Worm (Caenorhabditis elegans) whole organism, L4 larva: ENCODE data around the gene flp-16.

Experiments
- D1046.2 ChIP-seq: fragments of 200-800 bp; sonication (Bioruptor generic); IDR thresholded peaks from 2 replicates; pipeline ENCODE4 v1.3.6; 2022; ENCODE audit warnings: missing genetic modification characterization, missing compliant biosample characterization
- F10B5.3 ChIP-seq: sonication (generic microtip); optimal IDR thresholded peaks from 2 replicates; lab custom pipeline; 2016; ENCODE audit warnings: mild to moderate bottlenecking, missing genetic modification characterization, missing compliant biosample characterization
- T20F7.1 ChIP-seq: fragments of 200-800 bp; sonication (Bioruptor generic); optimal IDR thresholded peaks from 2 replicates; lab custom pipeline; 2018; ENCODE audit warnings: mild to moderate bottlenecking, missing genetic modification characterization, missing compliant biosample characterization
- Y105C5A.15 ChIP-seq: fragments of 200-800 bp; sonication (Bioruptor generic); IDR thresholded peaks from 2 replicates; pipeline ENCODE4 v1.3.6; 2022; ENCODE audit warnings: missing genetic modification characterization, missing compliant biosample characterization
- ZK546.5 ChIP-seq, 2 experiments: sonication (generic microtip); optimal IDR thresholded peaks; 2 replicates each; lab custom pipeline; 2017; ENCODE audit warnings: missing biosample characterization in 2 of 2, missing genetic modification characterization in 2 of 2
- aha-1 ChIP-seq: fragments of 150-350 bp; peaks from one replicate; lab custom pipeline; 2014; ENCODE audit warnings: missing biosample characterization, missing genetic modification characterization
- ceh-20 ChIP-seq: fragments of 200-800 bp; sonication (Bioruptor generic); IDR thresholded peaks from 2 replicates; pipeline ENCODE4 v1.3.6; 2022; ENCODE audit warnings: missing genetic modification reagents, missing genetic modification characterization, missing compliant biosample characterization
- ceh-28 ChIP-seq: fragments of 150-350 bp; optimal IDR thresholded peaks from 2 replicates; lab custom pipeline; 2014; ENCODE audit warnings: missing biosample characterization, missing genetic modification reagents, missing genetic modification characterization
- ceh-82 ChIP-seq: sonication (generic microtip); optimal IDR thresholded peaks from 2 replicates; lab custom pipeline; 2017; ENCODE audit warnings: missing biosample characterization, missing genetic modification characterization
- daf-19 ChIP-seq: fragments of 200-800 bp; sonication (Bioruptor generic); conservative IDR thresholded peaks from 2 replicates; pipeline ENCODE4 v1.3.6; 2022; ENCODE audit warnings: missing genetic modification characterization, missing compliant biosample characterization
- daf-8 ChIP-seq: fragments of 200-800 bp; sonication (Bioruptor generic); IDR thresholded peaks from 2 replicates; pipeline ENCODE4 v1.3.6; 2022; ENCODE audit warnings: missing genetic modification characterization, missing compliant biosample characterization
- dmd-6 ChIP-seq: fragments of 200-800 bp; sonication (Bioruptor generic); IDR thresholded peaks from 2 replicates; pipeline ENCODE4 v1.3.6; 2022; ENCODE audit warnings: missing genetic modification reagents, missing genetic modification characterization, missing compliant biosample characterization
- dmd-8 ChIP-seq: fragments of 200-800 bp; sonication (Bioruptor generic); IDR thresholded peaks from 2 replicates; pipeline ENCODE4 v1.3.6; 2022; ENCODE audit warnings: missing genetic modification characterization, missing compliant biosample characterization
- dpl-1 ChIP-seq: fragments of 150-350 bp; optimal IDR thresholded peaks from 2 replicates; lab custom pipeline; 2014; ENCODE audit warnings: missing biosample characterization, missing genetic modification reagents, missing genetic modification characterization
- egl-27 ChIP-seq: sonication (generic microtip); optimal IDR thresholded peaks from 3 replicates; lab custom pipeline; 2017; ENCODE audit warnings: missing biosample characterization, missing genetic modification reagents, missing genetic modification characterization
- gei-8 ChIP-seq: fragments of 200-800 bp; sonication (Bioruptor generic); optimal IDR thresholded peaks from 2 replicates; lab custom pipeline; 2018; ENCODE audit warnings: mild to moderate bottlenecking, missing genetic modification characterization, missing compliant biosample characterization
- hlh-11 ChIP-seq: fragments of 200-800 bp; sonication (Bioruptor generic); optimal IDR thresholded peaks from 2 replicates; lab custom pipeline; 2018; ENCODE audit warnings: mild to moderate bottlenecking, missing genetic modification characterization, missing compliant biosample characterization
- jun-1 ChIP-seq: fragments of 150-350 bp; optimal IDR thresholded peaks from 2 replicates; lab custom pipeline; 2014; ENCODE audit warnings: missing biosample characterization, missing genetic modification reagents, missing genetic modification characterization
- lin-13 ChIP-seq: fragments of 150-350 bp; optimal IDR thresholded peaks from 2 replicates; lab custom pipeline; 2014; ENCODE audit warnings: missing biosample characterization, missing genetic modification reagents, missing genetic modification characterization
- lin-29 ChIP-seq: fragments of 200-800 bp; sonication (Bioruptor generic); IDR thresholded peaks from 2 replicates; pipeline ENCODE4 v1.3.6; 2022; ENCODE audit warnings: missing genetic modification reagents, missing genetic modification characterization, missing compliant biosample characterization
- lin-39 ChIP-seq: fragments of 150-350 bp; optimal IDR thresholded peaks from 2 replicates; lab custom pipeline; 2014; ENCODE audit warnings: missing biosample characterization, missing genetic modification reagents, missing genetic modification characterization
- lir-3 ChIP-seq: sonication (generic microtip); optimal IDR thresholded peaks from 2 replicates; lab custom pipeline; 2016; ENCODE audit warnings: mild to moderate bottlenecking, missing genetic modification characterization, missing compliant biosample characterization
- lsy-2 ChIP-seq, 2 experiments: fragments of 150-350 bp in 1 of 2; sonication (generic microtip) in 1 of 2; optimal IDR thresholded peaks; 2 replicates each; lab custom pipeline; 2014 to 2017; ENCODE audit warnings: missing biosample characterization in 2 of 2, missing genetic modification characterization in 2 of 2
- mdt-29 ChIP-seq: fragments of 200-800 bp; sonication (Bioruptor generic); IDR thresholded peaks from 2 replicates; pipeline ENCODE4 v1.3.6; 2022; ENCODE audit warnings: missing genetic modification reagents, missing genetic modification characterization, missing compliant biosample characterization
- mep-1 ChIP-seq: fragments of 150-350 bp; sonication (generic microtip); optimal IDR thresholded peaks from 3 replicates; lab custom pipeline; 2014; ENCODE audit warnings: missing biosample characterization, missing genetic modification characterization
- nhr-10 ChIP-seq: fragments of 150-350 bp; optimal IDR thresholded peaks from 2 replicates; lab custom pipeline; 2014; ENCODE audit warnings: missing biosample characterization, missing genetic modification characterization
- nhr-11 ChIP-seq: fragments of 150-350 bp; optimal IDR thresholded peaks from 2 replicates; lab custom pipeline; 2014; ENCODE audit warnings: missing biosample characterization, missing genetic modification characterization
- nhr-237 ChIP-seq: sonication (generic microtip); optimal IDR thresholded peaks from 2 replicates; lab custom pipeline; 2017; ENCODE audit warnings: missing biosample characterization, missing genetic modification characterization
- nhr-28 ChIP-seq: fragments of 150-350 bp; optimal IDR thresholded peaks from 2 replicates; lab custom pipeline; 2014; ENCODE audit warnings: missing biosample characterization, missing genetic modification characterization
- nhr-48 ChIP-seq: sonication (generic microtip); optimal IDR thresholded peaks from 2 replicates; lab custom pipeline; 2016; ENCODE audit warnings: mild to moderate bottlenecking, missing genetic modification characterization, missing compliant biosample characterization
- nhr-6 ChIP-seq: fragments of 150-350 bp; optimal IDR thresholded peaks from 2 replicates; lab custom pipeline; 2014; ENCODE audit warnings: missing biosample characterization, missing genetic modification characterization
- pha-4 ChIP-seq, 2 experiments: fragments of 150-350 bp in 1 of 2; fragments of 200-800 bp in 1 of 2; sonication (Bioruptor generic) in 1 of 2; IDR thresholded peaks in 1 of 2; optimal IDR thresholded peaks in 1 of 2; 2 replicates each; pipeline versions ENCODE4 v1.3.6 to Lab custom; 2014 to 2022; ENCODE audit warnings: missing genetic modification characterization in 2 of 2, missing genetic modification reagents in 2 of 2, missing biosample characterization in 1 of 2, missing compliant biosample characterization in 1 of 2
- php-3 ChIP-seq: fragments of 200-800 bp; sonication (Bioruptor generic); IDR thresholded peaks from 2 replicates; pipeline ENCODE4 v1.3.6; 2022; ENCODE audit warnings: missing genetic modification reagents, missing genetic modification characterization, missing compliant biosample characterization
- pqm-1 ChIP-seq: sonication (generic microtip); optimal IDR thresholded peaks from 2 replicates; lab custom pipeline; 2017; ENCODE audit warnings: missing biosample characterization, missing genetic modification characterization
- rbr-2 ChIP-seq: sonication (generic microtip); optimal IDR thresholded peaks from 2 replicates; lab custom pipeline; 2016; ENCODE audit warnings: missing genotype, missing genetic modification characterization, missing compliant biosample characterization
- sdz-12 ChIP-seq: fragments of 200-800 bp; sonication (Bioruptor generic); optimal IDR thresholded peaks from 2 replicates; lab custom pipeline; 2018; ENCODE audit warnings: mild to moderate bottlenecking, missing genetic modification characterization, missing compliant biosample characterization
- snpc-1.2 ChIP-seq: fragments of 200-800 bp; sonication (Bioruptor generic); IDR thresholded peaks from 2 replicates; pipeline ENCODE4 v1.3.6; 2022; ENCODE audit warnings: missing genetic modification reagents, missing genetic modification characterization, missing compliant biosample characterization
- tra-1 ChIP-seq: fragments of 200-800 bp; sonication (Bioruptor generic); IDR thresholded peaks from 2 replicates; pipeline ENCODE4 v1.3.6; 2022; ENCODE audit warnings: missing genetic modification reagents, missing genetic modification characterization, missing compliant biosample characterization
- unc-62 ChIP-seq, 3 experiments: fragments of 150-350 bp in 1 of 3; sonication (generic microtip); optimal IDR thresholded peaks in 2 of 3; peaks in 1 of 3; 1 replicate in 1 of 3; 2 replicates in 2 of 3; lab custom pipeline; 2014 to 2017; ENCODE audit warnings: missing biosample characterization in 3 of 3, missing genetic modification characterization in 3 of 3, missing genetic modification reagents in 3 of 3, missing genotype in 1 of 3
- ztf-11 ChIP-seq: fragments of 150-350 bp; optimal IDR thresholded peaks from 2 replicates; lab custom pipeline; 2014; ENCODE audit warnings: missing biosample characterization, missing genetic modification characterization

Gene flp-16

ce11 chrII:13195163-13195562, 39.9 kb upstream of the flp-16 start, which contains the start of gene lec-1 (continued):
- TF ChIP-seq daf-8 (GFP tag; lab: Robert Waterston, UW), result no peak
- peak; percentile 13; the same call in 1 of the 2 replicates for TF ChIP-seq pha-4 (GFP tag; IDR thresholded peaks at IDR 0.05; lab: Robert Waterston, UW)
- peak; percentile 91 for TF ChIP-seq pha-4 (tag; optimal IDR thresholded peaks at IDR 0.05; lab: Kevin White, UChicago)
- no peak for TF ChIP-seq php-3 (GFP tag; lab: Robert Waterston, UW)
- peak; percentile 11 for TF ChIP-seq lin-13 (GFP tag; lab: Kevin White, UChicago)
- no peak for TF ChIP-seq nhr-48 (tag; lab: Kevin White, UChicago)
- peak; percentile 59 for TF ChIP-seq rbr-2
- no peak for TF ChIP-seq dmd-8
- peak; percentile 63 for TF ChIP-seq nhr-28 (tag; lab: Kevin White, UChicago)
- TF ChIP-seq ceh-20 (GFP tag; lab: Robert Waterston, UW), result no peak
- TF ChIP-seq snpc-1.2 (GFP tag; lab: Robert Waterston, UW), result no peak
- peak; percentile 15 for TF ChIP-seq nhr-6 (tag; lab: Kevin White, UChicago)
- no peak; the same call in 1 of the 2 replicates for TF ChIP-seq mdt-29
- peak; percentile 70 for TF ChIP-seq nhr-11
- no peak for TF ChIP-seq gei-8
- no peak for TF ChIP-seq jun-1 (tag; lab: Kevin White, UChicago)
- TF ChIP-seq D1046.2, result no peak
- TF ChIP-seq lsy-2 (tag; optimal IDR thresholded peaks at IDR 0.05; lab: Kevin White, UChicago), result peak in 1 of 2 experiments; percentile 64
- no peak for TF ChIP-seq lir-3 (tag; lab: Kevin White, UChicago)
- no peak for TF ChIP-seq lin-39 (tag; lab: Kevin White, UChicago)
- no peak for TF ChIP-seq nhr-237 (tag; lab: Kevin White, UChicago)
- TF ChIP-seq dpl-1, result peak; percentile 27
- TF ChIP-seq pqm-1 (tag; lab: Kevin White, UChicago), result peak; percentile 49
- TF ChIP-seq sdz-12 (GFP tag; lab: Kevin White, UChicago), result no peak
- TF ChIP-seq egl-27 (tag; lab: Kevin White, UChicago), result no peak
- TF ChIP-seq F10B5.3 (tag; lab: Kevin White, UChicago), result no peak
- TF ChIP-seq ztf-11 (tag; lab: Kevin White, UChicago), result no peak
- no peak for TF ChIP-seq Y105C5A.15
- no peak for TF ChIP-seq daf-19
- TF ChIP-seq ceh-82 (tag; lab: Kevin White, UChicago), result no peak
- TF ChIP-seq ZK546.5 (tag; optimal IDR thresholded peaks at IDR 0.05; lab: Kevin White, UChicago), result no peak
- TF ChIP-seq mep-1 (tag; lab: Kevin White, UChicago), result peak; percentile 70
- TF ChIP-seq aha-1 (tag; lab: Kevin White, UChicago), result peak; percentile 85
- no peak for TF ChIP-seq lin-29 (GFP tag; lab: Robert Waterston, UW)
- peak; percentile 37; the same call in 1 of the 2 replicates for TF ChIP-seq dmd-6 (GFP tag; lab: Robert Waterston, UW)
- TF ChIP-seq hlh-11 (tag; lab: Kevin White, UChicago), result peak; percentile 72
- TF ChIP-seq ceh-28, result no peak
- no peak for TF ChIP-seq nhr-10 (tag; lab: Kevin White, UChicago)
- peak; percentile 60 for TF ChIP-seq T20F7.1

- TF ChIP-seq D1046.2 (no peak), aha-1 (tag; lab: Kevin White, UChicago) (peak; percentile 94), tra-1 (GFP tag; lab: Robert Waterston, UW) (0 out of 2 replicates have a peak, but pooled peaks have one; percentile 34), unc-62 (GFP tag; optimal IDR thresholded peaks at IDR 0.05 in 1 of 2; lab: Kevin White, UChicago) (peak in 1 of 2 experiments; percentile 83), unc-62 (tag; optimal IDR thresholded peaks at IDR 0.05; lab: Kevin White, UChicago) (no peak)
These were observed 39.2 kb upstream of the flp-16 start for ce11 chrII:13195706-13196417.
